Worm (Caenorhabditis elegans) whole organism, L4/young adult: ENCODE data around the gene F52C6.2.

Experiments used
- W03F9.2 ChIP-seq: fragments of 150-350 bp; optimal IDR thresholded peaks from 2 replicates; lab custom pipeline; 2014; ENCODE audit warnings: missing biosample characterization, missing genetic modification characterization
- dao-5 ChIP-seq: sonication (generic microtip); optimal IDR thresholded peaks from 2 replicates; lab custom pipeline; 2016; ENCODE audit warnings: missing genotype, missing genetic modification characterization, moderate library complexity, missing compliant biosample characterization
- him-1 ChIP-seq: sonication (generic microtip); optimal IDR thresholded peaks from 2 replicates; lab custom pipeline; 2016; ENCODE audit warnings: missing genotype, missing genetic modification reagents, missing genetic modification characterization, missing compliant biosample characterization

F52C6.2 gene

DNA sequence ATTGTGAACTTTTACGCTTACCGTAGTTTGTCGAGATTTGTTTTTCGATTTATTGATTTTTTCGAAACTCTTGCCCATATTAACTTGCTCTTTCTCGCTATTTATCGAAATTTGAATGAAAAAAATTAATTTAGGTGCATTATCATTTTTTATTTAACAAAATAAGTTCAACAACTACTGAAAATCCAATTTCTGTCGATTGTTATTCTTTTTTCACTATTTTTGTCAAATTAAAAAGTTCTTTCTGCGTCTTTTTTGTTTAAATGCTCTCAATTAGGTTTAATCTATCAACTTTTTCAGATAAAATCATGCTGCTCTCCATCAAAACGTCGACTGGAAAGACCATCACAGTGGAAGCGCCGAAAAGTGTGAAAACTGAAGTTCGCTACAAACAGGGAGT, at the start of gene F52C6.2:
Gene F52C6.2 (plus strand): TSS at position 301 of the 400 bp plus-strand sequence.
- TF ChIP-seq W03F9.2 (tag; lab: Kevin White, UChicago) (no peak), dao-5 (no peak), him-1 (no peak)

DNA sequence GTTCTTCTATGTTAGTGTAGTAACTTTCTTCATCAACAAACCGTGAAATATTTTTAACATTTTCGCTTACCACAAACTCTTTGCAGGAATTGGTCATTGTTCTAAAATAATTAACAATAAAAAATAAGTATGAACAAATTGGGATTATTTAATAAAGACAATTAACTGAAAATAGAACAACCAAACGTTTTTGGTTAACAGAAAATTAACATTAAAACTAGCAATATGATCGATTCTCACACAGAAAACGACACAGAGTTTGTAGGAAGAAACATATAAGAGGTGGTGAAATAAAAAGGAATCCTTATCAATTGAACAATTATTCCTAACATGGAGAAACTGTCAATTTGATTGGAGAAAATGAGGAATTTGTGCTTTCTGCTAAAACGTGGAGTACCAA, 47.6 kb upstream of the F52C6.2 start, which contains the start of gene math-16:
Gene math-16 (minus strand): TSS at position 101 of the 400 bp plus-strand sequence.
- no peak for TF ChIP-seq him-1
- no peak for TF ChIP-seq W03F9.2 (tag; lab: Kevin White, UChicago)
- TF ChIP-seq dao-5 = no peak

- TF ChIP-seq dao-5 = no peak
- TF ChIP-seq W03F9.2 (tag; lab: Kevin White, UChicago) = no peak
- no peak for TF ChIP-seq him-1
Measured at ce11 chrII:1882705-1883104, 43.6 kb upstream of the F52C6.2 start, which contains the start of gene math-5. Gene math-5, minus strand, starts transcription at chrII:1882805.

DNA sequence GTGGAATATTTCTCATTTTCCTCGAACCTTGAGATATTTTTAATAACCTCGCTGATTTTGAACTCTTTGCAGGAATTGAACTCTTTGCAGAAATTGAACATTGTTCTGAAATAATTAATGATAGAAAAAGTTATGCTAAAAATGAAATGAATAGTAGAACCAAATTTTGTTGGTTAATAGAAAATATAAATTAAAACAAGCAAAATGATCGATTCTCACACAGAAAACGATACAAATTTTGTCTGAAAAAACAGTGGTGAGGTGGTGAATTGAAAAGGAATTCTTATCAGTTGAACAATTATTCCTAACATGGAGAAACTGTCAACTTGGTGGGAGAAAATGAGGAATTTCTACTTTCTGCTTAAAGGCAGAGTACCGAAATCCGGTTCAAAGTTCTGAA, 41.6 kb upstream of the F52C6.2 start, which contains the start of gene math-6:
Gene math-6 (minus strand): TSS at position 101 of the 400 bp plus-strand sequence.
- TF ChIP-seq dao-5 (no peak), him-1 (no peak), W03F9.2 (tag; lab: Kevin White, UChicago) (no peak)

DNA sequence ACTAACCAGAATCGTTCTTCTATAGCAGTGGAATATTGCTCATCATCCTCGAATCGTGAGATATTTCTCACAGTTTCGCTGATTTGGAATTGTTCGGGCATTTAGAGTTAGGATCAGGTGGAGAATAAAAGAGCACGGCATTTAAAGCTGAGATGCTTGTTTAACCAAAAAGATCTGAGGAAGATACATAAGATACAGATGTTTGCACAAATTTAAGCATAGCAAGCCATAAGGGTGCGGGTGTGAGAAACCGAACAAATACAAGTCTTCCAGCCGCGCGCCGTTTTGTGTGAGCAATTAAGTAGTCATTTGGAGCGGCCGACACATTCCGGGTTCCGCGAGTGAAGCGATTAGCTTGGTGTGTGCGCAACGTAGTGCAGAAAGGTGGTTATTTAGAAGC, 39.9 kb upstream of the F52C6.2 start, which contains the start of gene math-7:
Gene math-7 (minus strand): TSS at position 101 of the 400 bp plus-strand sequence.
- TF ChIP-seq him-1 (no peak), dao-5 (no peak), W03F9.2 (tag; lab: Kevin White, UChicago) (no peak)

DNA sequence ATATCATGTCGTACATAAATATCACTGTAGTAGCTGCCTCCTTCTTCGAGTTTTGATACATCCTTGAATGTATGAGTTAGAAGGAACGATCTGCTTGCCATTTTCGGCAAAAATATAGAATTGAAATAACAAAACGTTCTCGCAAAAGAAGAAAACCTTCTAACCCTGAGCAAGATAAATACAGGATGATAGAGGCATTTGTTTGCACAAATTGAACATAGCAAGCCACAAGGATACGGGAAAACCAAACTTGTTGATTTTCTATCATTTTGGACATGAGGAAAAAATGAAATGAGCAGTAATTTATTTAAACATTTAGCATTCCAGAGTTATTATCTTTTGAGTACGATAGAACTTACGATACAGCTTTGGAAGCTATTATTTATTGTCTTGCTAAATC, 37.2 kb upstream of the F52C6.2 start, which contains the start of gene math-8:
Gene math-8 (minus strand): TSS at position 101 of the 400 bp plus-strand sequence.
- TF ChIP-seq W03F9.2 (tag; lab: Kevin White, UChicago) = no peak

- no peak for TF ChIP-seq dao-5
- TF ChIP-seq him-1 = no peak
- no peak for TF ChIP-seq W03F9.2 (tag; lab: Kevin White, UChicago)
Measured at ce11 chrII:1890682-1891081, 35.6 kb upstream of the F52C6.2 start, which contains the start of gene math-9. Gene math-9, minus strand, starts transcription at chrII:1890782.

ce11 chrII:1893912-1894311, 32.4 kb upstream of the F52C6.2 start, which contains the start of gene C16C4.1:
Gene C16C4.1, plus strand, starts transcription at chrII:1894212.
- no peak for TF ChIP-seq dao-5
- TF ChIP-seq him-1 = no peak
- no peak for TF ChIP-seq W03F9.2 (tag; lab: Kevin White, UChicago)

DNA sequence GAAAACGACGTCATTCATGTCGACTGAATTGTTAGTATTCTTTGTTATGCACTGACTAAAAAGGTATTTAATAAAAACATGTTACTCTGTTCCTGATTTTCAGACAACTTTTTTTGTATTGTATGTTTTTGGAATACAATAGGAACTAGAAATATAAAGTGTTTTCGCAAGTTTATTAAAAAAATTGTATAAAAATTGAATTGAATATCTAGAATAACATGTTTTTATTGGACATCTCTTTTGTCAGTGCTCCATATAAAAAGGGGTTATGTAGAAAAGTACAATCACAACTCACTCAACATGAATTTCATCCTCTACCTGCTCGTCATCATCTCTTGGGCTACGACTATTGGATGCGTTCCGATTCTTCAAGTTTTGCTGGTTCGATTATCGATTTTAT, 31.0 kb upstream of the F52C6.2 start, which contains the start of gene C46F9.5:
Gene C46F9.5 (plus strand): TSS at position 301 of the 400 bp plus-strand sequence.
- no peak for TF ChIP-seq W03F9.2 (tag; lab: Kevin White, UChicago)
- no peak for TF ChIP-seq him-1
- TF ChIP-seq dao-5 = no peak

DNA sequence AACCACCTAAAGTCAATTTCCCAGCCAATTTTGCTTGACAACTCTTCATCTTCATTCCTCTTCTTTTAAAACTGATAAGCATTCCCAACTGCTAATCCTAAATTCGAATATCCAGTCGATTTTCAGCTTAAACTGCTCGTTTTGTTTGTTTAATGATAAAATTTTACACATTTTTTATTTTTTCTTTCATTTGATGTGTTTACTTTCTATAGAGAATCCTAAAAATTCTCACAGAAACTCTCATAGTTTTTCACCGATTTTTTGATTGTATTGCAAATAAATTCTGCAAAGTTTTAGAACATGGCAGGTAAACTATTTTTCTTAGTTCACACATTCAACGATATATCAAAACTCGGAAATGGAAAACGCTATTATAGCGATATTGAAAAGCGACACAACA, 30.5 kb upstream of the F52C6.2 start, which contains the start of gene math-25:
Gene math-25 (plus strand): TSS at position 301 of the 400 bp plus-strand sequence.
- TF ChIP-seq him-1 = no peak
- TF ChIP-seq dao-5 = no peak
- TF ChIP-seq W03F9.2 (tag; lab: Kevin White, UChicago) = no peak

DNA sequence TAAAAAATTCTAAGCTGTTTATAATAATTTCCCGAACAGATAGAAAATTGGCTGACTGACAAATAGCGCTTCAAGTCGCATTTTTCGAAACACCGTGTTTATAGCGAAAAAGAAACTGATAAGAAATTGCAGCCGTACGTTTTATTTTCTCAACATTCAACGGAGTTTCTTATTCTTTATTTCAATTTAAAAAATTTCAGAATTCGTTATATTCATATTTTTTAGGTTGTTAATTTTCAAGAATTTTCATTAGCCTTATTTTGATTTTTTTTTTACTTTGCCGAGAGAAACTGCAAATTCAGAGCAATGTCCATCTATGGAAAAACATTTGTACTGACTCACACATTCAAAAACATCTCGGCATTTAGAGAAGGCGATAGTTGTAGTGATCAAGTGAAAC, 28.3 kb upstream of the F52C6.2 start, which contains the start of gene C46F9.6:
Gene C46F9.6 (plus strand): TSS at position 301 of the 400 bp plus-strand sequence.
- TF ChIP-seq dao-5 = no peak
- TF ChIP-seq him-1 = no peak
- no peak for TF ChIP-seq W03F9.2 (tag; lab: Kevin White, UChicago)

ce11 chrII:1899934-1900333, 26.3 kb upstream of the F52C6.2 start, which contains the start of gene math-24:
Gene math-24, plus strand, starts transcription at chrII:1900234.
- TF ChIP-seq dao-5 = no peak
- no peak for TF ChIP-seq him-1
- TF ChIP-seq W03F9.2 (tag; lab: Kevin White, UChicago) = no peak

- TF ChIP-seq W03F9.2 (tag; lab: Kevin White, UChicago) (no peak), dao-5 (no peak)
Measured at ce11 chrII:1901981-1902380, 24.3 kb upstream of the F52C6.2 start, which contains the start of gene math-23. Gene math-23, plus strand, starts transcription at chrII:1902281.

DNA sequence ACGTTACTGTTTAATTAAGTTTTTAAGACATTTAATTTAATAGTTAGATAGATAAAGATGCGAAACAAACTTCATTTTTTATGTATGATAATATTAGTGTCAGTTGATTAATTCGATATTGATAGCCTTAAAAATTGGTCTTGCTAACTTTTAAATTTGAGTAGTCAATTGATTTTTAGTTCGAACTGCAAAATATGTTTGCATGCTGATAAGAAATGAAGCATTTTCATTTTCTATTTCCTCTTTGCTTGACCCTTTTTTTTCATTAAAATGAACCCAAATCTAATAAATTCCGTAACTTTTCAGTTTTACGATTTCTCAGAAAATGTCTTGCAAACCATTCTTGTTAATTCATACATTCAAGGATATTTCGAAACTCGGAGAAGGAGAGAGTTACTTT, 21.2 kb upstream of the F52C6.2 start, which contains the start of gene math-22:
Gene math-22 (plus strand): TSS at position 301 of the 400 bp plus-strand sequence.
- TF ChIP-seq dao-5 = no peak
- TF ChIP-seq him-1 = no peak
- no peak for TF ChIP-seq W03F9.2 (tag; lab: Kevin White, UChicago)

- no peak for TF ChIP-seq dao-5
- no peak for TF ChIP-seq W03F9.2 (tag; lab: Kevin White, UChicago)
- no peak for TF ChIP-seq him-1
Measured at ce11 chrII:1912741-1913140, 13.5 kb upstream of the F52C6.2 start, which contains the start of gene math-31. Gene math-31, minus strand, starts transcription at chrII:1912841.
